Fruit fly (Drosophila melanogaster) whole organism, embryonic: ENCODE measurements around the gene yin.

Source experiments
- Aef1 ChIP-seq: fragments of 200-800 bp; sonication (Bioruptor generic); IDR thresholded peaks from 3 replicates; pipeline ENCODE4 v1.3.6; 2022; ENCODE audit warnings: missing biosample characterization, missing genetic modification characterization
- Antp ChIP-seq: fragments of 200-800 bp; sonication (Bioruptor generic); optimal IDR thresholded peaks from 3 replicates; lab custom pipeline; 2016; ENCODE audit warnings: missing biosample characterization, missing genetic modification characterization
- CG10209 ChIP-seq: fragments of 200-800 bp; sonication (Bioruptor generic); optimal IDR thresholded peaks from 3 replicates; lab custom pipeline; 2017; ENCODE audit warnings: missing biosample characterization, mild to moderate bottlenecking, missing genetic modification characterization, missing genetic modification reagents
- CG10543 ChIP-seq: fragments of 200-800 bp; sonication (Bioruptor generic); optimal IDR thresholded peaks from 3 replicates; lab custom pipeline; 2017; ENCODE audit warnings: missing biosample characterization, mild to moderate bottlenecking, missing genetic modification characterization, moderate library complexity
- CG11247 ChIP-seq: fragments of 200-800 bp; sonication (Bioruptor generic); IDR thresholded peaks from 2 replicates; pipeline ENCODE4 v1.3.6; 2022; ENCODE audit warnings: missing biosample characterization, missing genetic modification characterization
- CG11456 ChIP-seq: fragments of 200-800 bp; sonication (Bioruptor generic); IDR thresholded peaks from 3 replicates; pipeline ENCODE4 v1.3.6; 2022; ENCODE audit warnings: missing biosample characterization, missing genetic modification characterization
- CG11723 ChIP-seq: fragments of 200-800 bp; sonication (Bioruptor generic); optimal IDR thresholded peaks from 2 replicates; lab custom pipeline; 2017; ENCODE audit warnings: missing biosample characterization, mild to moderate bottlenecking, missing genetic modification characterization
- CG12155 ChIP-seq: fragments of 200-800 bp; sonication (Bioruptor generic); optimal IDR thresholded peaks from 3 replicates; lab custom pipeline; 2016; ENCODE audit warnings: missing biosample characterization, missing genetic modification characterization
- CG15073 ChIP-seq: fragments of 200-800 bp; sonication (Bioruptor generic); optimal IDR thresholded peaks from 2 replicates; lab custom pipeline; 2016; ENCODE audit warnings: missing biosample characterization, missing genetic modification characterization
- CG15514 ChIP-seq: fragments of 200-800 bp; sonication (Bioruptor generic); optimal IDR thresholded peaks from 3 replicates; lab custom pipeline; 2017; ENCODE audit warnings: missing biosample characterization, missing genetic modification characterization, mild to moderate bottlenecking, moderate library complexity, missing genetic modification reagents
- CG1603 ChIP-seq: fragments of 200-800 bp; sonication (Bioruptor generic); optimal IDR thresholded peaks from 2 replicates; lab custom pipeline; 2019; ENCODE audit warnings: missing biosample characterization, mild to moderate bottlenecking, missing genetic modification characterization, moderate library complexity
- CG17186 ChIP-seq: fragments of 200-800 bp; sonication (Bioruptor generic); optimal IDR thresholded peaks from 3 replicates; lab custom pipeline; 2017; ENCODE audit warnings: missing biosample characterization, missing genetic modification reagents, missing genetic modification characterization
- CG2116 ChIP-seq: fragments of 200-800 bp; sonication (Bioruptor generic); optimal IDR thresholded peaks from 3 replicates; lab custom pipeline; 2018; ENCODE audit warnings: missing biosample characterization, mild to moderate bottlenecking, missing genetic modification characterization
- CG2129 ChIP-seq: fragments of 200-800 bp; sonication (Bioruptor generic); IDR thresholded peaks from 2 replicates; pipeline ENCODE4 v1.3.6; 2022; ENCODE audit warnings: missing biosample characterization, missing genetic modification characterization; ENCODE audit not compliant: partially characterized antibody
- CG31365 ChIP-seq: fragments of 200-800 bp; sonication (Bioruptor generic); optimal IDR thresholded peaks from 2 replicates; lab custom pipeline; 2018; ENCODE audit warnings: missing biosample characterization, mild to moderate bottlenecking, missing genetic modification characterization
- CG3726 ChIP-seq: fragments of 200-800 bp; sonication (Bioruptor generic); IDR thresholded peaks from 3 replicates; pipeline ENCODE4, ENCODE4 v1.3.6; 2022; ENCODE audit warnings: missing biosample characterization, missing genetic modification characterization
- CG3995 ChIP-seq: fragments of 200-800 bp; sonication (Bioruptor generic); optimal IDR thresholded peaks from 3 replicates; lab custom pipeline; 2016; ENCODE audit warnings: missing biosample characterization, missing genetic modification characterization
- CG4617 ChIP-seq: fragments of 200-800 bp; sonication (Bioruptor generic); optimal IDR thresholded peaks from 3 replicates; lab custom pipeline; 2016; ENCODE audit warnings: missing biosample characterization, missing genetic modification characterization, borderline replicate concordance
- CG7556 ChIP-seq: fragments of 200-800 bp; sonication (Bioruptor generic); optimal IDR thresholded peaks from 2 replicates; lab custom pipeline; 2017; ENCODE audit warnings: missing biosample characterization, mild to moderate bottlenecking, missing genetic modification characterization
- CG8290 ChIP-seq, 3 experiments: fragments of 200-800 bp; sonication (Bioruptor generic); optimal IDR thresholded peaks; 2 replicates each; lab custom pipeline; 2016 to 2019; ENCODE audit warnings: missing biosample characterization in 3 of 3, missing genetic modification characterization in 3 of 3, mild to moderate bottlenecking in 2 of 3, moderate library complexity in 1 of 3
- CG8359 ChIP-seq: fragments of 200-800 bp; sonication (Bioruptor generic); optimal IDR thresholded peaks from 2 replicates; lab custom pipeline; 2017; ENCODE audit warnings: missing biosample characterization, mild to moderate bottlenecking, missing genetic modification characterization, borderline replicate concordance
- CG8944 ChIP-seq: fragments of 200-800 bp; sonication (Bioruptor generic); optimal IDR thresholded peaks from 3 replicates; lab custom pipeline; 2016; ENCODE audit warnings: missing biosample characterization, missing genetic modification characterization
- CHES-1-like ChIP-seq: fragments of 200-800 bp; sonication (Bioruptor generic); optimal IDR thresholded peaks from 2 replicates; lab custom pipeline; 2016; ENCODE audit warnings: missing biosample characterization, missing genetic modification characterization
- Deaf1 ChIP-seq: fragments of 200-800 bp; optimal IDR thresholded peaks from 3 replicates; lab custom pipeline; 2019; ENCODE audit warnings: missing biosample characterization, mild to moderate bottlenecking, missing genetic modification characterization, moderate library complexity
- Dfd ChIP-seq, 2 experiments: fragments of >200 bp; optimal IDR thresholded peaks; 2 replicates each; lab custom pipeline; 2017; ENCODE audit warnings: missing biosample characterization in 2 of 2, missing genetic modification characterization in 2 of 2
- Ets97D ChIP-seq: fragments of 200-800 bp; sonication (Bioruptor generic); optimal IDR thresholded peaks from 3 replicates; lab custom pipeline; 2016; ENCODE audit warnings: missing biosample characterization, missing genetic modification characterization
- HLH54F ChIP-seq: fragments of 200-800 bp; sonication (Bioruptor generic); optimal IDR thresholded peaks from 3 replicates; lab custom pipeline; 2016; ENCODE audit warnings: missing biosample characterization, missing genetic modification characterization
- Hr39 ChIP-seq: fragments of >200 bp; optimal IDR thresholded peaks from 2 replicates; lab custom pipeline; 2017
- Med ChIP-seq: fragments of 200-800 bp; sonication (Bioruptor generic); peaks from one replicate; lab custom pipeline; 2016; ENCODE audit warnings: missing biosample characterization, missing genetic modification characterization, mild to moderate bottlenecking, inconsistent platforms, moderate library complexity
- Side ChIP-seq: fragments of 200-800 bp; sonication (Bioruptor generic); optimal IDR thresholded peaks from 2 replicates; lab custom pipeline; 2016; ENCODE audit warnings: missing biosample characterization, missing genetic modification characterization
- TFAM ChIP-seq: fragments of 200-800 bp; sonication (Bioruptor generic); optimal IDR thresholded peaks from 2 replicates; lab custom pipeline; 2017; ENCODE audit warnings: missing biosample characterization, missing genetic modification characterization, inconsistent platforms
- bab2 ChIP-seq: fragments of 200-800 bp; sonication (Bioruptor generic); optimal IDR thresholded peaks from 2 replicates; lab custom pipeline; 2016; ENCODE audit warnings: missing biosample characterization, missing genetic modification characterization
- crc ChIP-seq: fragments of 200-800 bp; sonication (Bioruptor generic); optimal IDR thresholded peaks from 2 replicates; lab custom pipeline; 2016; ENCODE audit warnings: missing biosample characterization, missing genetic modification characterization
- dm ChIP-seq: fragments of 200-800 bp; sonication (Bioruptor generic); optimal IDR thresholded peaks from 3 replicates; lab custom pipeline; 2016; ENCODE audit warnings: missing biosample characterization, missing genetic modification characterization
- en ChIP-seq: fragments of 200-800 bp; sonication (Bioruptor generic); optimal IDR thresholded peaks from 2 replicates; lab custom pipeline; 2016; ENCODE audit warnings: missing biosample characterization, missing genetic modification characterization
- fd64A ChIP-seq: fragments of 200-800 bp; sonication (Bioruptor generic); optimal IDR thresholded peaks from 3 replicates; lab custom pipeline; 2018; ENCODE audit warnings: missing biosample characterization, mild to moderate bottlenecking, missing genetic modification characterization
- fru ChIP-seq: fragments of >200 bp; optimal IDR thresholded peaks from 2 replicates; lab custom pipeline; 2017
- gem ChIP-seq: fragments of 200-800 bp; sonication (Bioruptor generic); optimal IDR thresholded peaks from 2 replicates; lab custom pipeline; 2019; ENCODE audit warnings: missing biosample characterization, mild to moderate bottlenecking, missing genetic modification characterization, moderate library complexity
- hkb ChIP-seq, 2 experiments: fragments of 200-800 bp in 1 of 2; fragments of >200 bp in 1 of 2; sonication (Bioruptor generic) in 1 of 2; IDR thresholded peaks in 1 of 2; optimal IDR thresholded peaks in 1 of 2; 2 replicates each; pipeline versions ENCODE4 v1.3.6 to Lab custom; 2017 to 2022; ENCODE audit warnings: missing biosample characterization in 1 of 2, missing genetic modification characterization in 1 of 2
- jing ChIP-seq: fragments of 200-800 bp; sonication (Bioruptor generic); optimal IDR thresholded peaks from 2 replicates; lab custom pipeline; 2018; ENCODE audit warnings: missing biosample characterization, mild to moderate bottlenecking, missing genetic modification characterization
- pita ChIP-seq: fragments of 200-800 bp; sonication (Bioruptor generic); optimal IDR thresholded peaks from 2 replicates; lab custom pipeline; 2017; ENCODE audit warnings: missing biosample characterization, mild to moderate bottlenecking, missing genetic modification characterization
- ro ChIP-seq: fragments of 200-800 bp; sonication (Bioruptor generic); IDR thresholded peaks from 2 replicates; pipeline ENCODE4 v1.3.6; 2022; ENCODE audit warnings: missing biosample characterization, missing genetic modification characterization
- row ChIP-seq: fragments of 200-800 bp; sonication (Bioruptor generic); IDR thresholded peaks from 3 replicates; pipeline ENCODE4 v1.3.6; 2022; ENCODE audit warnings: missing biosample characterization, missing genetic modification characterization
- sens ChIP-seq: fragments of 200-800 bp; sonication (Bioruptor generic); peaks from one replicate; lab custom pipeline; 2016; ENCODE audit warnings: missing biosample characterization, missing genetic modification characterization
- sens-2 ChIP-seq: fragments of 200-800 bp; sonication (Bioruptor generic); IDR thresholded peaks from 2 replicates; pipeline ENCODE4 v1.3.6; 2022; ENCODE audit warnings: missing biosample characterization, missing genetic modification characterization
- shn ChIP-seq: fragments of 200-800 bp; sonication (Bioruptor generic); optimal IDR thresholded peaks from 3 replicates; lab custom pipeline; 2016; ENCODE audit warnings: missing biosample characterization, missing genetic modification characterization
- stwl ChIP-seq: fragments of 200-800 bp; sonication (Bioruptor generic); optimal IDR thresholded peaks from 3 replicates; lab custom pipeline; 2018; ENCODE audit warnings: missing biosample characterization, mild to moderate bottlenecking, missing genetic modification characterization, moderate library complexity
- tio ChIP-seq: fragments of 200-800 bp; sonication (Bioruptor generic); optimal IDR thresholded peaks from 2 replicates; lab custom pipeline; 2017; ENCODE audit warnings: missing biosample characterization, missing genetic modification characterization, inconsistent platforms
- toy ChIP-seq: fragments of 200-800 bp; sonication (Bioruptor generic); IDR thresholded peaks from 2 replicates; pipeline ENCODE4 v1.3.6; 2022; ENCODE audit warnings: missing biosample characterization, missing genetic modification characterization
- unc-4 ChIP-seq: fragments of 200-800 bp; sonication (Bioruptor generic); IDR thresholded peaks from 2 replicates; pipeline ENCODE4 v1.3.6; 2022; ENCODE audit warnings: missing biosample characterization, missing genetic modification characterization; ENCODE audit not compliant: partially characterized antibody

Gene yin

dm6 chrX:3862319-3862919 is 9.3 kb downstream of the yin start (continued):
- no peak for TF ChIP-seq CG7556 (GFP tag; lab: Kevin White, UChicago)
- peak; percentile 31 for TF ChIP-seq CG3995 (GFP tag; lab: Kevin White, UChicago)
- peak; percentile 17 for TF ChIP-seq Antp (GFP tag; lab: Kevin White, UChicago)
- TF ChIP-seq bab2 (GFP tag; lab: Kevin White, UChicago) = no peak
- peak; percentile 9 for TF ChIP-seq CG2116 (GFP tag; lab: Kevin White, UChicago)
- no peak for TF ChIP-seq CG31365 (tag; lab: Kevin White, UChicago)
- TF ChIP-seq Side (GFP tag; lab: Kevin White, UChicago) = peak; percentile 28
- no peak for TF ChIP-seq Dfd (GFP tag; optimal IDR thresholded peaks at IDR 0.05; lab: Kevin White, UChicago)
- no peak for TF ChIP-seq CG11456 (GFP tag; lab: Robert Waterston, UW)
- TF ChIP-seq CHES-1-like (GFP tag; lab: Kevin White, UChicago) = peak; percentile 24
- TF ChIP-seq hkb (optimal IDR thresholded peaks at IDR 0.05; lab: Kevin White, UChicago) = peak; percentile 30
- TF ChIP-seq hkb (GFP tag; IDR thresholded peaks at IDR 0.05; lab: Robert Waterston, UW) = no peak
- TF ChIP-seq TFAM = no peak
- TF ChIP-seq CG11247 = no peak
- TF ChIP-seq en (GFP tag; lab: Kevin White, UChicago) = no peak
- TF ChIP-seq pita = peak; percentile 52
- TF ChIP-seq CG1603 = peak; percentile 55
- TF ChIP-seq CG12155 (GFP tag; lab: Kevin White, UChicago) = no peak
- TF ChIP-seq stwl (tag; lab: Kevin White, UChicago) = peak; percentile 72
- peak; percentile 98 for TF ChIP-seq CG17186
- no peak for TF ChIP-seq CG10209 (GFP tag; lab: Kevin White, UChicago)
- no peak for TF ChIP-seq toy (GFP tag; lab: Robert Waterston, UW)
- no peak for TF ChIP-seq CG15073 (GFP tag; lab: Kevin White, UChicago)
- no peak for TF ChIP-seq CG8359
- no peak for TF ChIP-seq CG2129 (GFP tag; lab: Robert Waterston, UW)
- no peak for TF ChIP-seq jing (GFP tag; lab: Kevin White, UChicago)
- TF ChIP-seq ro (GFP tag; lab: Robert Waterston, UW) = no peak
- TF ChIP-seq Med (GFP tag; lab: Kevin White, UChicago) = peak; percentile 86
- TF ChIP-seq CG15514 (GFP tag; lab: Kevin White, UChicago) = peak; percentile 29
- TF ChIP-seq CG10543 (GFP tag; lab: Kevin White, UChicago) = peak; percentile 35
- no peak for TF ChIP-seq CG11723 (GFP tag; lab: Kevin White, UChicago)
- TF ChIP-seq Hr39 (lab: Kevin White, UChicago) = no peak
- peak; percentile 82 for TF ChIP-seq CG8290 (GFP tag; optimal IDR thresholded peaks at IDR 0.05; lab: Kevin White, UChicago)
- peak; percentile 11 to 74 for TF ChIP-seq CG8290 (tag; optimal IDR thresholded peaks at IDR 0.05; lab: Kevin White, UChicago)
- TF ChIP-seq Ets97D = peak; percentile 36
- TF ChIP-seq fd64A = no peak
- TF ChIP-seq Deaf1 (tag; lab: Kevin White, UChicago) = peak; percentile 82
- peak; percentile 14 for TF ChIP-seq HLH54F (GFP tag; lab: Kevin White, UChicago)
- TF ChIP-seq CG3726 = no peak
- TF ChIP-seq CG8944 (GFP tag; lab: Kevin White, UChicago) = peak; percentile 2
- peak; percentile 69 for TF ChIP-seq sens (GFP tag; lab: Kevin White, UChicago)
- peak; percentile 57 for TF ChIP-seq CG4617 (GFP tag; lab: Kevin White, UChicago)
- peak; percentile 48 for TF ChIP-seq dm
- no peak for TF ChIP-seq tio (GFP tag; lab: Kevin White, UChicago)
- TF ChIP-seq sens-2 (GFP tag; lab: Robert Waterston, UW) = no peak
- no peak for TF ChIP-seq unc-4
- no peak for TF ChIP-seq Aef1 (GFP tag; lab: Robert Waterston, UW)
- peak; percentile 33; the same call in 2 of the 3 replicates for TF ChIP-seq row (GFP tag; lab: Robert Waterston, UW)
- TF ChIP-seq crc = no peak
- no peak for TF ChIP-seq shn (GFP tag; lab: Kevin White, UChicago)
- peak; percentile 14 for TF ChIP-seq gem (tag; lab: Kevin White, UChicago)
- TF ChIP-seq fru (lab: Kevin White, UChicago) = no peak
